Worm (Caenorhabditis elegans): Measurements from ENCODE around the gene C05E11.3.

DNA sequence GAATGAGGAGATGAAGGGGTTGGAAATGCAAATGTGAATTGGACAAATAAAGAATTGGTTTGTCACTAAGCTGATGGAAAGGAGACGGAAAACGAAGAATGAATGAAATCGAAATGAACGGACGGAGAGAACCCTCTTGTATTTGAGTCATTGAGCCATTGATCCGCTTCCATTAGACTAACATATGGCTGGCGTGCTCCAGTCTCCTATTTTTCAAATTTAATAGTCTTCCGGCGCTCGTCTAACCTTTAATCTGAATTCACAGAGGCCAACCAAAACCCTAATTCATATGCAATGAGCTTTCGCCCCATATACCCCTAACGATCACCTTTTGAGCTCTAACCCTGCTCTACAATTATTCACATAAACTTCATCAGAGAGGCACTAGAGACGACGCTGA, 44.0 kb downstream of the C05E11.3 start, which contains the start of gene C46C11.3:
- TF ChIP-seq lin-14 (GFP tag; optimal IDR thresholded peaks at IDR 0.05) (no peak), lin-13 (GFP tag; optimal IDR thresholded peaks at IDR 0.05) (no peak), nhr-237 (tag; optimal IDR thresholded peaks at IDR 0.05) (no peak), mdl-1 (tag; optimal IDR thresholded peaks at IDR 0.05) (no peak), C16A3.4 (tag; optimal IDR thresholded peaks at IDR 0.05) (no peak), efl-1 (optimal IDR thresholded peaks at IDR 0.05) (no peak), efl-1 (GFP tag; optimal IDR thresholded peaks at IDR 0.05 in 1 of 2) (no peak), snpc-4 (tag; optimal IDR thresholded peaks at IDR 0.05) (no peak), aly-2 (tag; optimal IDR thresholded peaks at IDR 0.05) (no peak), ceh-82 (tag; optimal IDR thresholded peaks at IDR 0.05) (no peak), skn-1 (tag; optimal IDR thresholded peaks at IDR 0.05) (no peak), nhr-76 (tag; optimal IDR thresholded peaks at IDR 0.05) (no peak), lsy-2 (tag; optimal IDR thresholded peaks at IDR 0.05) (no peak), swsn-7 (tag; optimal IDR thresholded peaks at IDR 0.05) (no peak), unc-130 (tag; optimal IDR thresholded peaks at IDR 0.05) (no peak)

All from whole organism, L1 larva.